Fruit fly (Drosophila melanogaster) whole organism, pupa: ENCODE results near the gene CG1309.

Source experiments
- CG10348 ChIP-seq: fragments of 200-800 bp; sonication (Bioruptor generic); IDR thresholded peaks from 2 replicates; pipeline ENCODE4 v1.3.6; 2022; ENCODE audit warnings: missing biosample characterization, missing genetic modification characterization
- CG12605 ChIP-seq: fragments of 200-800 bp; sonication (Bioruptor generic); IDR thresholded peaks from 2 replicates; pipeline ENCODE4 v1.3.6; 2022; ENCODE audit warnings: missing biosample characterization, missing genetic modification characterization
- CG13204 ChIP-seq: fragments of 200-800 bp; sonication (Bioruptor generic); optimal IDR thresholded peaks from 2 replicates; lab custom pipeline; 2018; ENCODE audit warnings: missing biosample characterization, mild to moderate bottlenecking, missing genetic modification characterization, moderate library complexity
- CG14655 ChIP-seq: fragments of 200-800 bp; sonication (Bioruptor generic); optimal IDR thresholded peaks from 3 replicates; lab custom pipeline; 2017; ENCODE audit warnings: mild to moderate bottlenecking, missing biosample characterization, missing genetic modification reagents, missing genetic modification characterization
- CG15710 ChIP-seq: fragments of 200-800 bp; sonication (Bioruptor generic); optimal IDR thresholded peaks from 2 replicates; lab custom pipeline; 2018; ENCODE audit warnings: missing biosample characterization, mild to moderate bottlenecking, missing genetic modification characterization, moderate library complexity
- CG17806 ChIP-seq: fragments of 200-800 bp; sonication (Bioruptor generic); optimal IDR thresholded peaks from 2 replicates; lab custom pipeline; 2018; ENCODE audit warnings: missing biosample characterization, mild to moderate bottlenecking, missing genetic modification characterization, moderate library complexity
- CG32121 ChIP-seq: fragments of 200-800 bp; sonication (Bioruptor generic); IDR thresholded peaks from 2 replicates; pipeline ENCODE4 v1.3.6; 2022; ENCODE audit warnings: missing biosample characterization, missing genetic modification characterization
- CG34367 ChIP-seq: fragments of 200-800 bp; sonication (Bioruptor generic); optimal IDR thresholded peaks from 2 replicates; lab custom pipeline; 2018; ENCODE audit warnings: missing biosample characterization, mild to moderate bottlenecking, missing genetic modification characterization
- CG4496 ChIP-seq: fragments of 200-800 bp; sonication (Bioruptor generic); IDR thresholded peaks from 3 replicates; pipeline ENCODE4 v1.3.6; 2022; ENCODE audit warnings: missing biosample characterization, missing genetic modification characterization
- CG8159 ChIP-seq: fragments of 200-800 bp; sonication (Bioruptor generic); optimal IDR thresholded peaks from 3 replicates; lab custom pipeline; 2018; ENCODE audit warnings: missing biosample characterization, mild to moderate bottlenecking, missing genetic modification characterization, moderate library complexity
- CG8301 ChIP-seq: fragments of 200-800 bp; sonication (Bioruptor generic); optimal IDR thresholded peaks from 2 replicates; lab custom pipeline; 2018; ENCODE audit warnings: missing biosample characterization, mild to moderate bottlenecking, missing genetic modification characterization
- CG9948 ChIP-seq: fragments of 200-800 bp; sonication (Bioruptor generic); optimal IDR thresholded peaks from 2 replicates; lab custom pipeline; 2018; ENCODE audit warnings: missing biosample characterization, mild to moderate bottlenecking, missing genetic modification characterization, moderate library complexity
- D1 ChIP-seq: fragments of 200-800 bp; sonication (Bioruptor generic); optimal IDR thresholded peaks from 2 replicates; lab custom pipeline; 2018; ENCODE audit warnings: missing biosample characterization, mild to moderate bottlenecking, missing genetic modification characterization, moderate library complexity
- EcR ChIP-seq: fragments of 200-800 bp; sonication (Bioruptor generic); optimal IDR thresholded peaks from 3 replicates; lab custom pipeline; 2019; ENCODE audit warnings: missing biosample characterization, missing genetic modification characterization, mild to moderate bottlenecking, moderate library complexity, missing genetic modification reagents
- Ets98B ChIP-seq: fragments of 200-800 bp; sonication (Bioruptor generic); IDR thresholded peaks from 2 replicates; pipeline ENCODE4 v1.3.6; 2022; ENCODE audit warnings: missing biosample characterization, missing genetic modification characterization
- Pif1A ChIP-seq: fragments of 200-800 bp; sonication (Bioruptor generic); optimal IDR thresholded peaks from 3 replicates; lab custom pipeline; 2016; ENCODE audit warnings: missing biosample characterization, missing genetic modification characterization
- Pif1B ChIP-seq: fragments of 200-800 bp; sonication (Bioruptor generic); optimal IDR thresholded peaks from 3 replicates; lab custom pipeline; 2016; ENCODE audit warnings: missing biosample characterization, missing genetic modification characterization
- Snoo ChIP-seq: fragments of 200-800 bp; sonication (Bioruptor generic); optimal IDR thresholded peaks from 3 replicates; lab custom pipeline; 2017; ENCODE audit warnings: missing biosample characterization, mild to moderate bottlenecking, missing genetic modification characterization, inconsistent platforms
- fd96Ca ChIP-seq: fragments of 200-800 bp; sonication (Bioruptor generic); IDR thresholded peaks from 3 replicates; pipeline ENCODE4 v1.3.6; 2022; ENCODE audit warnings: missing biosample characterization, missing genetic modification characterization
- gl ChIP-seq: fragments of 200-800 bp; sonication (Bioruptor generic); optimal IDR thresholded peaks from 2 replicates; lab custom pipeline; 2018; ENCODE audit warnings: missing biosample characterization, mild to moderate bottlenecking, missing genetic modification characterization
- rn ChIP-seq: fragments of 200-800 bp; sonication (Bioruptor generic); IDR thresholded peaks from 2 replicates; pipeline ENCODE4 v1.3.6; 2022; ENCODE audit warnings: missing biosample characterization, missing genetic modification characterization

The CG1309 gene

dm6 chr3L:4261177-4261576 lies 1.9 kb downstream of the CG1309 start:
- TF ChIP-seq EcR (GFP tag; lab: Kevin White, UChicago) = no peak
- TF ChIP-seq Pif1A = no peak
- no peak for TF ChIP-seq Pif1B
- TF ChIP-seq CG9948 (tag; lab: Kevin White, UChicago) = no peak
- TF ChIP-seq CG12605 (GFP tag; lab: Robert Waterston, UW) = no peak
- no peak for TF ChIP-seq CG4496 (GFP tag; lab: Robert Waterston, UW)
- no peak for TF ChIP-seq CG34367 (tag; lab: Kevin White, UChicago)
- no peak for TF ChIP-seq rn (GFP tag; lab: Robert Waterston, UW)
- TF ChIP-seq CG8301 (tag; lab: Kevin White, UChicago) = no peak
- no peak for TF ChIP-seq Snoo (tag; lab: Kevin White, UChicago)
- TF ChIP-seq CG15710 (tag; lab: Kevin White, UChicago) = no peak
- no peak for TF ChIP-seq CG17806
- no peak for TF ChIP-seq fd96Ca (GFP tag; lab: Robert Waterston, UW)
- no peak for TF ChIP-seq Ets98B (GFP tag; lab: Robert Waterston, UW)
- no peak for TF ChIP-seq CG32121
- TF ChIP-seq CG10348 (GFP tag; lab: Robert Waterston, UW) = no peak
- no peak for TF ChIP-seq gl (tag; lab: Kevin White, UChicago)
- TF ChIP-seq CG13204 (GFP tag; lab: Kevin White, UChicago) = no peak
- TF ChIP-seq CG8159 (tag; lab: Kevin White, UChicago) = no peak
- TF ChIP-seq D1 (tag; lab: Kevin White, UChicago) = no peak
- TF ChIP-seq, all 21 proteins: peak for 0

dm6 chr3L:4262384-4262783 lies 3.2 kb downstream of the CG1309 start, which contains the start of the genes CG11586 and VhaM9.7-a:
CG11586 (minus strand) TSS chr3L:4262470.
VhaM9.7-a (plus strand) TSS chr3L:4262705.
- TF ChIP-seq CG13204 (GFP tag; lab: Kevin White, UChicago) (no peak), CG14655 (no peak), CG12605 (GFP tag; lab: Robert Waterston, UW) (no peak), Pif1B (no peak), CG9948 (tag; lab: Kevin White, UChicago) (no peak), gl (tag; lab: Kevin White, UChicago) (no peak), Ets98B (GFP tag; lab: Robert Waterston, UW) (no peak), EcR (GFP tag; lab: Kevin White, UChicago) (no peak), rn (GFP tag; lab: Robert Waterston, UW) (no peak), CG10348 (GFP tag; lab: Robert Waterston, UW) (no peak), D1 (tag; lab: Kevin White, UChicago) (no peak), CG8301 (tag; lab: Kevin White, UChicago) (no peak), CG32121 (no peak), CG17806 (no peak), CG8159 (tag; lab: Kevin White, UChicago) (no peak), CG34367 (tag; lab: Kevin White, UChicago) (no peak)

dm6 chr3L:4263502-4263901 lies 4.3 kb downstream of the CG1309 start, which contains the start of gene CG1273:
CG1273 (plus strand) TSS chr3L:4263719.
- TF ChIP-seq EcR (GFP tag; lab: Kevin White, UChicago) (no peak), CG9948 (tag; lab: Kevin White, UChicago) (no peak), CG10348 (GFP tag; lab: Robert Waterston, UW) (no peak), rn (GFP tag; lab: Robert Waterston, UW) (no peak)

- TF ChIP-seq Pif1B (no peak), D1 (tag; lab: Kevin White, UChicago) (no peak), Ets98B (GFP tag; lab: Robert Waterston, UW) (no peak), CG8159 (tag; lab: Kevin White, UChicago) (no peak), gl (tag; lab: Kevin White, UChicago) (no peak), CG17806 (no peak), CG9948 (tag; lab: Kevin White, UChicago) (no peak)
Observed at dm6 chr3L:4264963-4265362, 5.7 kb downstream of the CG1309 start.

- TF ChIP-seq Pif1A (no peak), CG10348 (GFP tag; lab: Robert Waterston, UW) (no peak), CG15710 (tag; lab: Kevin White, UChicago) (no peak), CG13204 (GFP tag; lab: Kevin White, UChicago) (no peak), CG32121 (no peak), D1 (tag; lab: Kevin White, UChicago) (no peak)
Observed at dm6 chr3L:4265836-4266235, 6.6 kb downstream of the CG1309 start.

dm6 chr3L:4267403-4267802 lies 8.2 kb downstream of the CG1309 start, which contains the start of gene CG33764:
CG33764 (minus strand) TSS chr3L:4267503.
- TF ChIP-seq fd96Ca (GFP tag; lab: Robert Waterston, UW) = no peak
- TF ChIP-seq CG9948 (tag; lab: Kevin White, UChicago) = no peak
- TF ChIP-seq D1 (tag; lab: Kevin White, UChicago) = no peak
- TF ChIP-seq CG14655 = no peak
- no peak for TF ChIP-seq CG17806
- TF ChIP-seq CG32121 = no peak
- no peak for TF ChIP-seq Snoo (tag; lab: Kevin White, UChicago)
- TF ChIP-seq CG15710 (tag; lab: Kevin White, UChicago) = no peak
- TF ChIP-seq EcR (GFP tag; lab: Kevin White, UChicago) = no peak
- no peak for TF ChIP-seq CG8301 (tag; lab: Kevin White, UChicago)
- TF ChIP-seq CG8159 (tag; lab: Kevin White, UChicago) = no peak
- TF ChIP-seq gl (tag; lab: Kevin White, UChicago) = no peak
- no peak for TF ChIP-seq CG12605 (GFP tag; lab: Robert Waterston, UW)
